Worm (Caenorhabditis elegans): Measurements from ENCODE around the gene gly-3.

- TF ChIP-seq dao-5 (tag; optimal IDR thresholded peaks at IDR 0.05) (no peak), W03F9.2 (tag; optimal IDR thresholded peaks at IDR 0.05) (no peak), him-1 (tag; optimal IDR thresholded peaks at IDR 0.05) (no peak)
These were observed 38.7 kb downstream of the gly-3 start, which contains the start of gene sup-18 for ce11 chrIII:7878852-7879329.
